Fruit fly (Drosophila melanogaster): ENCODE results near the gene mRpL45.
A peak's percentile ranks its signal among the peaks of the same experiment; 100 is the strongest.

mRpL45 gene

dm6 chr3R:22618280-22618679 is at the start of gene mRpL45 (continued):
- TF ChIP-seq CG9797 (GFP tag; optimal IDR thresholded peaks at IDR 0.05) (peak; percentile 20), Sry-δ (GFP tag; optimal IDR thresholded peaks at IDR 0.05) (peak; percentile 17), pb (GFP tag; optimal IDR thresholded peaks at IDR 0.05) (no peak), CG33557 (GFP tag; optimal IDR thresholded peaks at IDR 0.05) (no peak), cato (GFP tag; optimal IDR thresholded peaks at IDR 0.05; ENCODE audit: borderline replicate concordance) (no peak), Ptx1 (GFP tag; IDR thresholded peaks at IDR 0.05) (no peak), CG18011 (GFP tag; optimal IDR thresholded peaks at IDR 0.05) (no peak), CG9727 (GFP tag; optimal IDR thresholded peaks at IDR 0.05) (no peak), esg (GFP tag; conservative IDR thresholded peaks at IDR 0.05) (no peak), Mrtf (GFP tag; IDR thresholded peaks at IDR 0.05) (no peak), CG13123 (GFP tag; optimal IDR thresholded peaks at IDR 0.05) (no peak), CkIIα-i1 (GFP tag; IDR thresholded peaks at IDR 0.05) (no peak), CG13287 (GFP tag; IDR thresholded peaks at IDR 0.05; ENCODE audit: partially characterized antibody) (peak; percentile 70), pan (optimal IDR thresholded peaks at IDR 0.05) (no peak), pan (GFP tag; optimal IDR thresholded peaks at IDR 0.05 in 1 of 2, IDR thresholded peaks at IDR 0.05 in 1 of 2) (no peak), CG6254 (GFP tag; optimal IDR thresholded peaks at IDR 0.05) (no peak), CG11696 (GFP tag; IDR thresholded peaks at IDR 0.05) (no peak), Dad (GFP tag; optimal IDR thresholded peaks at IDR 0.05) (no peak), MESR4 (GFP tag; optimal IDR thresholded peaks at IDR 0.05) (peak; percentile 53), Six4 (GFP tag; optimal IDR thresholded peaks at IDR 0.05) (no peak), Asciz (GFP tag; optimal IDR thresholded peaks at IDR 0.05) (no peak), HmgD (GFP tag; optimal IDR thresholded peaks at IDR 0.05) (no peak), CG32532 (GFP tag; IDR thresholded peaks at IDR 0.05) (no peak), her (GFP tag; optimal IDR thresholded peaks at IDR 0.05) (no peak), CG7963 (GFP tag; IDR thresholded peaks at IDR 0.05; ENCODE audit: partially characterized antibody) (no peak), cas (GFP tag; IDR thresholded peaks at IDR 0.05) (no peak), Usf (GFP tag; optimal IDR thresholded peaks at IDR 0.05) (no peak), Side (GFP tag; optimal IDR thresholded peaks at IDR 0.05) (no peak), inv (GFP tag; IDR thresholded peaks at IDR 0.05; ENCODE audit: partially characterized antibody) (peak; percentile 36), CG34376 (GFP tag; optimal IDR thresholded peaks at IDR 0.05) (no peak), maf-S (GFP tag; optimal IDR thresholded peaks at IDR 0.05) (no peak), dpn (GFP tag; optimal IDR thresholded peaks at IDR 0.05) (no peak), unc-4 (GFP tag; IDR thresholded peaks at IDR 0.05; ENCODE audit: partially characterized antibody) (peak; percentile 53; the same call in 1 of the 2 replicates), CG2199 (GFP tag; IDR thresholded peaks at IDR 0.05) (no peak), ara (GFP tag; IDR thresholded peaks at IDR 0.05) (no peak), usp (GFP tag; optimal IDR thresholded peaks at IDR 0.05) (no peak), Hr78 (GFP tag; optimal IDR thresholded peaks at IDR 0.05) (no peak), Chrac-16 (GFP tag; optimal IDR thresholded peaks at IDR 0.05) (no peak), CG9609 (GFP tag; optimal IDR thresholded peaks at IDR 0.05) (no peak), abd-A (tag; optimal IDR thresholded peaks at IDR 0.05) (no peak), CG10366 (GFP tag; IDR thresholded peaks at IDR 0.05) (no peak), CG13624 (GFP tag; optimal IDR thresholded peaks at IDR 0.05) (no peak), Bdp1 (GFP tag; optimal IDR thresholded peaks at IDR 0.05) (no peak), wdn (GFP tag; IDR thresholded peaks at IDR 0.05) (no peak), tna (GFP tag; IDR thresholded peaks at IDR 0.05; ENCODE audit: partially characterized antibody) (no peak), CG4282 (GFP tag; optimal IDR thresholded peaks at IDR 0.05) (no peak), CG34224 (GFP tag; IDR thresholded peaks at IDR 0.05; ENCODE audit: partially characterized antibody) (peak; percentile 78), croc (GFP tag; conservative IDR thresholded peaks at IDR 0.05) (no peak), Elba2 (GFP tag; optimal IDR thresholded peaks at IDR 0.05) (no peak), odd (GFP tag; optimal IDR thresholded peaks at IDR 0.05) (no peak), Fer2 (tag; optimal IDR thresholded peaks at IDR 0.05) (no peak), ap (GFP tag; IDR thresholded peaks at IDR 0.05) (no peak)
